Worm (Caenorhabditis elegans) whole organism, L1 larva: ENCODE data around the gene cpr-9.

Experiments
- C16A3.4 ChIP-seq: fragments of 150-350 bp; optimal IDR thresholded peaks from 2 replicates; lab custom pipeline; 2014; ENCODE audit warnings: missing biosample characterization, missing genetic modification characterization
- Y116A8C.19 ChIP-seq: sonication (generic microtip); optimal IDR thresholded peaks from 2 replicates; lab custom pipeline; 2016; ENCODE audit warnings: missing compliant biosample characterization, missing genetic modification characterization, borderline replicate concordance
- aha-1 ChIP-seq: fragments of 150-350 bp; optimal IDR thresholded peaks from 2 replicates; lab custom pipeline; 2014; ENCODE audit warnings: missing biosample characterization, missing genetic modification characterization
- ama-1 ChIP-seq: fragments of 150-350 bp; optimal IDR thresholded peaks from 2 replicates; lab custom pipeline; 2014
- blmp-1 ChIP-seq: fragments of 150-350 bp; optimal IDR thresholded peaks from 2 replicates; lab custom pipeline; 2014; ENCODE audit warnings: missing biosample characterization, missing genetic modification characterization
- ceh-63 ChIP-seq: fragments of 200-800 bp; sonication (Bioruptor generic); optimal IDR thresholded peaks from 2 replicates; lab custom pipeline; 2018; ENCODE audit warnings: mild to moderate bottlenecking, missing genetic modification characterization, missing compliant biosample characterization
- ceh-8 ChIP-seq: fragments of 200-800 bp; sonication (Bioruptor generic); optimal IDR thresholded peaks from 2 replicates; lab custom pipeline; 2018; ENCODE audit warnings: mild to moderate bottlenecking, missing genetic modification characterization, moderate library complexity, missing compliant biosample characterization
- ceh-88 ChIP-seq: fragments of 200-800 bp; sonication (Bioruptor generic); IDR thresholded peaks from 2 replicates; pipeline ENCODE4 v1.3.6; 2022; ENCODE audit warnings: missing genetic modification characterization, missing compliant biosample characterization
- ces-1 ChIP-seq: fragments of 150-350 bp; optimal IDR thresholded peaks from 2 replicates; lab custom pipeline; 2014; ENCODE audit warnings: missing biosample characterization, missing genetic modification reagents, missing genetic modification characterization
- dsc-1 ChIP-seq: sonication (generic microtip); optimal IDR thresholded peaks from 2 replicates; lab custom pipeline; 2016; ENCODE audit warnings: mild to moderate bottlenecking, missing genetic modification characterization, missing compliant biosample characterization
- efl-1 ChIP-seq, 4 experiments: fragments of 150-350 bp; optimal IDR thresholded peaks in 3 of 4; peaks in 1 of 4; 1 replicate in 1 of 4; 2 replicates in 3 of 4; lab custom pipeline; 2014; ENCODE audit warnings: missing biosample characterization in 2 of 4, missing genetic modification characterization in 2 of 4, missing genetic modification reagents in 2 of 4
- egl-27 ChIP-seq, 2 experiments: fragments of 150-350 bp in 1 of 2; sonication (generic microtip); optimal IDR thresholded peaks; 3 replicates each; lab custom pipeline; 2017 to 2018; ENCODE audit warnings: missing biosample characterization in 2 of 2, missing genetic modification characterization in 2 of 2, missing genetic modification reagents in 2 of 2
- elt-2 ChIP-seq: sonication (generic microtip); optimal IDR thresholded peaks from 2 replicates; lab custom pipeline; 2016; ENCODE audit warnings: missing genetic modification characterization, mild to moderate bottlenecking, inconsistent platforms, missing compliant biosample characterization, missing genetic modification reagents
- ets-5 ChIP-seq: fragments of 200-800 bp; sonication (Bioruptor generic); IDR thresholded peaks from 2 replicates; pipeline ENCODE4 v1.3.6; 2022; ENCODE audit warnings: missing genetic modification characterization, missing compliant biosample characterization
- fkh-10 ChIP-seq: sonication (generic microtip); optimal IDR thresholded peaks from 2 replicates; lab custom pipeline; 2017; ENCODE audit warnings: missing biosample characterization, missing genetic modification reagents, missing genetic modification characterization
- fkh-4 ChIP-seq: sonication (generic microtip); optimal IDR thresholded peaks from 2 replicates; lab custom pipeline; 2016; ENCODE audit warnings: missing compliant biosample characterization, missing genetic modification characterization, borderline replicate concordance
- fos-1 ChIP-seq: fragments of 150-350 bp; optimal IDR thresholded peaks from 2 replicates; lab custom pipeline; 2014; ENCODE audit warnings: missing biosample characterization, missing genetic modification characterization
- hlh-4 ChIP-seq: sonication (generic microtip); optimal IDR thresholded peaks from 2 replicates; lab custom pipeline; 2016; ENCODE audit warnings: mild to moderate bottlenecking, missing genetic modification characterization, missing compliant biosample characterization
- hpl-2 ChIP-seq: fragments of 150-350 bp; optimal IDR thresholded peaks from 2 replicates; lab custom pipeline; 2014; ENCODE audit warnings: missing biosample characterization, missing genetic modification reagents, missing genetic modification characterization
- irx-1 ChIP-seq: sonication (generic microtip); optimal IDR thresholded peaks from 2 replicates; lab custom pipeline; 2016; ENCODE audit warnings: missing genetic modification characterization, missing compliant biosample characterization
- isw-1 ChIP-seq: fragments of 200-800 bp; sonication (Bioruptor generic); IDR thresholded peaks from 2 replicates; pipeline ENCODE4 v1.3.6; 2022; ENCODE audit warnings: missing genetic modification characterization, missing compliant biosample characterization
- jun-1 ChIP-seq: fragments of 150-350 bp; optimal IDR thresholded peaks from 2 replicates; lab custom pipeline; 2014; ENCODE audit warnings: missing biosample characterization, missing genetic modification reagents, missing genetic modification characterization
- lin-13 ChIP-seq: fragments of 150-350 bp; optimal IDR thresholded peaks from 2 replicates; lab custom pipeline; 2014; ENCODE audit warnings: missing biosample characterization, missing genetic modification reagents, missing genetic modification characterization
- lin-14 ChIP-seq: fragments of 200-800 bp; sonication (Bioruptor generic); optimal IDR thresholded peaks from 2 replicates; lab custom pipeline; 2018; ENCODE audit warnings: mild to moderate bottlenecking, missing genetic modification characterization, moderate library complexity, missing compliant biosample characterization
- lin-15B ChIP-seq: fragments of 150-350 bp; sonication (generic microtip); optimal IDR thresholded peaks from 3 replicates; lab custom pipeline; 2014; ENCODE audit warnings: missing biosample characterization, missing genetic modification characterization
- lin-35 ChIP-seq, 2 experiments: fragments of 150-350 bp; optimal IDR thresholded peaks; 2 replicates each; lab custom pipeline; 2014; ENCODE audit warnings: missing biosample characterization in 2 of 2, missing genetic modification characterization in 2 of 2, missing genetic modification reagents in 2 of 2
- lsy-2 ChIP-seq, 2 experiments: fragments of 150-350 bp; optimal IDR thresholded peaks; 2 replicates each; lab custom pipeline; 2014; ENCODE audit warnings: missing biosample characterization in 2 of 2, missing genetic modification characterization in 2 of 2
- mab-9 ChIP-seq: fragments of 200-800 bp; sonication (Bioruptor generic); IDR thresholded peaks from 2 replicates; pipeline ENCODE4 v1.3.6; 2022; ENCODE audit warnings: missing genetic modification reagents, missing genetic modification characterization, missing compliant biosample characterization
- mep-1 ChIP-seq: fragments of 150-350 bp; optimal IDR thresholded peaks from 2 replicates; lab custom pipeline; 2014; ENCODE audit warnings: missing biosample characterization, missing genetic modification characterization
- nhr-11 ChIP-seq: fragments of 150-350 bp; optimal IDR thresholded peaks from 2 replicates; lab custom pipeline; 2014; ENCODE audit warnings: missing biosample characterization, missing genetic modification characterization
- nhr-19 ChIP-seq: fragments of 200-800 bp; sonication (Bioruptor generic); conservative IDR thresholded peaks from 2 replicates; pipeline ENCODE4 v1.3.6; 2022; ENCODE audit warnings: missing genetic modification characterization, missing compliant biosample characterization
- nhr-20 ChIP-seq: sonication (generic microtip); optimal IDR thresholded peaks from 2 replicates; lab custom pipeline; 2016; ENCODE audit warnings: mild to moderate bottlenecking, missing genetic modification characterization, missing compliant biosample characterization
- nhr-28 ChIP-seq: fragments of 150-350 bp; optimal IDR thresholded peaks from 2 replicates; lab custom pipeline; 2014; ENCODE audit warnings: missing biosample characterization, missing genetic modification characterization
- nhr-47 ChIP-seq: sonication (generic microtip); optimal IDR thresholded peaks from 2 replicates; lab custom pipeline; 2016; ENCODE audit warnings: mild to moderate bottlenecking, missing genetic modification characterization, moderate library complexity, missing compliant biosample characterization
- nhr-71 ChIP-seq: sonication (generic microtip); optimal IDR thresholded peaks from 2 replicates; lab custom pipeline; 2016; ENCODE audit warnings: mild to moderate bottlenecking, missing genetic modification characterization, moderate library complexity, missing compliant biosample characterization
- nhr-76 ChIP-seq: sonication (generic microtip); optimal IDR thresholded peaks from 2 replicates; lab custom pipeline; 2017; ENCODE audit warnings: missing biosample characterization, missing genetic modification characterization
- nhr-77 ChIP-seq: fragments of 150-350 bp; optimal IDR thresholded peaks from 2 replicates; lab custom pipeline; 2014; ENCODE audit warnings: missing biosample characterization, missing genetic modification characterization
- nhr-84 ChIP-seq: sonication (generic microtip); optimal IDR thresholded peaks from 2 replicates; lab custom pipeline; 2017; ENCODE audit warnings: missing biosample characterization, missing genetic modification characterization
- nhr-85 ChIP-seq: sonication (generic microtip); peaks from one replicate; lab custom pipeline; 2016; ENCODE audit warnings: missing genetic modification characterization, inconsistent platforms, missing compliant biosample characterization
- rnt-1 ChIP-seq: sonication (generic microtip); optimal IDR thresholded peaks from 2 replicates; lab custom pipeline; 2016; ENCODE audit warnings: mild to moderate bottlenecking, missing genetic modification characterization, moderate library complexity, missing compliant biosample characterization
- skn-1 ChIP-seq: fragments of 150-350 bp; optimal IDR thresholded peaks from 2 replicates; lab custom pipeline; 2014; ENCODE audit warnings: missing biosample characterization, missing genetic modification characterization
- snu-23 ChIP-seq: sonication (generic microtip); optimal IDR thresholded peaks from 2 replicates; lab custom pipeline; 2016; ENCODE audit warnings: missing genetic modification characterization, missing compliant biosample characterization
- sptf-1 ChIP-seq: fragments of 150-350 bp; optimal IDR thresholded peaks from 2 replicates; lab custom pipeline; 2014; ENCODE audit warnings: missing biosample characterization, missing genetic modification characterization
- swsn-7 ChIP-seq: sonication (generic microtip); optimal IDR thresholded peaks from 2 replicates; lab custom pipeline; 2016; ENCODE audit warnings: missing genetic modification characterization, missing compliant biosample characterization
- tlp-1 ChIP-seq: fragments of 150-350 bp; optimal IDR thresholded peaks from 2 replicates; lab custom pipeline; 2014; ENCODE audit warnings: missing biosample characterization, missing genetic modification characterization
- unc-98 ChIP-seq: fragments of 200-800 bp; sonication (Bioruptor generic); IDR thresholded peaks from 2 replicates; pipeline ENCODE4 v1.3.6; 2022; ENCODE audit warnings: missing genetic modification characterization, missing compliant biosample characterization
- zip-4 ChIP-seq: fragments of 200-800 bp; sonication (Bioruptor generic); optimal IDR thresholded peaks from 2 replicates; lab custom pipeline; 2018; ENCODE audit warnings: mild to moderate bottlenecking, missing genetic modification characterization, moderate library complexity, missing compliant biosample characterization
- ztf-11 ChIP-seq, 2 experiments: sonication (generic microtip); optimal IDR thresholded peaks; 2 replicates each; lab custom pipeline; 2016 to 2017; ENCODE audit warnings: missing genetic modification characterization in 2 of 2, missing biosample characterization in 1 of 2, missing compliant biosample characterization in 1 of 2
- ztf-4 ChIP-seq: fragments of 150-350 bp; optimal IDR thresholded peaks from 2 replicates; lab custom pipeline; 2014; ENCODE audit warnings: missing biosample characterization, missing genetic modification characterization

Gene cpr-9

ce11 chrV:12038783-12039182, 35.9 kb downstream of the cpr-9 start (continued):
- TF ChIP-seq rnt-1 (tag; lab: Kevin White, UChicago): no peak
- no peak for TF ChIP-seq irx-1 (tag; lab: Kevin White, UChicago)
- no peak for TF ChIP-seq nhr-28
- TF ChIP-seq zip-4: no peak
- peak; percentile 26 for TF ChIP-seq swsn-7 (tag; lab: Kevin White, UChicago)
- peak; percentile 29 for TF ChIP-seq snu-23
- TF ChIP-seq mab-9 (GFP tag; lab: Robert Waterston, UW): no peak
- TF ChIP-seq efl-1 (optimal IDR thresholded peaks at IDR 0.05; lab: Kevin White, UChicago): no peak
- peak; percentile 18 to 58 for TF ChIP-seq efl-1 (GFP tag; optimal IDR thresholded peaks at IDR 0.05 in 1 of 2; lab: Kevin White, UChicago)
- peak in 1 of 2 experiments; percentile 54 for TF ChIP-seq lin-35 (GFP tag; optimal IDR thresholded peaks at IDR 0.05; lab: Kevin White, UChicago)
- no peak for TF ChIP-seq ztf-11 (tag; optimal IDR thresholded peaks at IDR 0.05; lab: Kevin White, UChicago)
- no peak for TF ChIP-seq sptf-1 (tag; lab: Kevin White, UChicago)
- peak; percentile 51 for TF ChIP-seq lin-14
- TF ChIP-seq ama-1 (lab: Kevin White, UChicago): peak; percentile 5
- TF ChIP-seq skn-1: no peak

ce11 chrV:12039755-12040154, 36.9 kb downstream of the cpr-9 start:
- TF ChIP-seq hpl-2 (GFP tag; lab: Kevin White, UChicago): no peak
- TF ChIP-seq lin-14: peak; percentile 29
- TF ChIP-seq ztf-11 (tag; optimal IDR thresholded peaks at IDR 0.05; lab: Kevin White, UChicago): no peak
- TF ChIP-seq ces-1: no peak
- TF ChIP-seq blmp-1 (tag; lab: Kevin White, UChicago): peak; percentile 28
- TF ChIP-seq fkh-4 (tag; lab: Kevin White, UChicago): no peak
- peak; percentile 34 for TF ChIP-seq nhr-85 (tag; lab: Kevin White, UChicago)
- TF ChIP-seq nhr-71 (tag; lab: Kevin White, UChicago): no peak
- no peak for TF ChIP-seq lin-15B (tag; lab: Kevin White, UChicago)
- TF ChIP-seq nhr-28: no peak
- TF ChIP-seq mep-1 (tag; lab: Kevin White, UChicago): no peak
- TF ChIP-seq C16A3.4 (tag; lab: Kevin White, UChicago): no peak
- no peak for TF ChIP-seq ceh-88 (GFP tag; lab: Robert Waterston, UW)
- no peak for TF ChIP-seq nhr-47 (tag; lab: Kevin White, UChicago)
- no peak for TF ChIP-seq nhr-11
- no peak for TF ChIP-seq ceh-8 (GFP tag; lab: Kevin White, UChicago)
- no peak for TF ChIP-seq aha-1 (tag; lab: Kevin White, UChicago)
- no peak for TF ChIP-seq nhr-20
- TF ChIP-seq nhr-19 (GFP tag; lab: Robert Waterston, UW): no peak
- no peak for TF ChIP-seq nhr-76 (tag; lab: Kevin White, UChicago)
- no peak for TF ChIP-seq ztf-4 (tag; lab: Kevin White, UChicago)
- TF ChIP-seq efl-1 (optimal IDR thresholded peaks at IDR 0.05; lab: Kevin White, UChicago): no peak
- TF ChIP-seq efl-1 (GFP tag; optimal IDR thresholded peaks at IDR 0.05 in 1 of 2; lab: Kevin White, UChicago): no peak
- TF ChIP-seq jun-1: no peak
- no peak for TF ChIP-seq mab-9 (GFP tag; lab: Robert Waterston, UW)
- no peak for TF ChIP-seq unc-98 (GFP tag; lab: Robert Waterston, UW)
- TF ChIP-seq nhr-84: no peak

ce11 chrV:12040823-12041606, 38.2 kb downstream of the cpr-9 start, which contains the start of the genes kup-1 and F10C2.4:
Gene kup-1, minus strand, starts transcription at chrV:12040873.
Gene F10C2.4, plus strand, starts transcription at chrV:12041556.
- TF ChIP-seq isw-1 (GFP tag; lab: Robert Waterston, UW): peak; percentile 48
- TF ChIP-seq egl-27 (tag; optimal IDR thresholded peaks at IDR 0.05; lab: Kevin White, UChicago): no peak
- no peak for TF ChIP-seq fkh-10 (GFP tag; lab: Kevin White, UChicago)
- TF ChIP-seq snu-23: peak; percentile 76
- no peak for TF ChIP-seq elt-2 (tag; lab: Kevin White, UChicago)
- TF ChIP-seq hlh-4 (tag; lab: Kevin White, UChicago): no peak
- no peak for TF ChIP-seq ama-1 (lab: Kevin White, UChicago)
- TF ChIP-seq lin-13 (GFP tag; lab: Kevin White, UChicago): no peak
- peak; percentile 71 for TF ChIP-seq nhr-20
- TF ChIP-seq tlp-1: no peak
- no peak for TF ChIP-seq ceh-63 (GFP tag; lab: Kevin White, UChicago)
- peak; percentile 63 to 84 for TF ChIP-seq lsy-2 (tag; optimal IDR thresholded peaks at IDR 0.05; lab: Kevin White, UChicago)
- TF ChIP-seq Y116A8C.19: no peak
- TF ChIP-seq nhr-47 (tag; lab: Kevin White, UChicago): peak; percentile 63
- TF ChIP-seq dsc-1 (tag; lab: Kevin White, UChicago): peak; percentile 28
- no peak for TF ChIP-seq fos-1 (tag; lab: Kevin White, UChicago)
- no peak for TF ChIP-seq ets-5 (GFP tag; lab: Robert Waterston, UW)
- no peak for TF ChIP-seq mab-9 (GFP tag; lab: Robert Waterston, UW)
- peak; percentile 93 to 96 for TF ChIP-seq lin-35 (GFP tag; optimal IDR thresholded peaks at IDR 0.05; lab: Kevin White, UChicago)
- peak; percentile 54 for TF ChIP-seq swsn-7 (tag; lab: Kevin White, UChicago)
- TF ChIP-seq nhr-77 (tag; lab: Kevin White, UChicago): peak; percentile 51
